Worm (Caenorhabditis elegans) whole organism, L2 larva: ENCODE data around the gene Y43F4A.1.

ENCODE experiments used
- C34F6.9 ChIP-seq: fragments of 150-350 bp; optimal IDR thresholded peaks from 2 replicates; lab custom pipeline; 2014; ENCODE audit warnings: missing biosample characterization, missing genetic modification characterization
- F13H6.1 ChIP-seq: sonication (generic microtip); optimal IDR thresholded peaks from 2 replicates; lab custom pipeline; 2016; ENCODE audit warnings: missing genetic modification characterization, missing compliant biosample characterization
- alr-1 ChIP-seq: fragments of 150-350 bp; optimal IDR thresholded peaks from 2 replicates; lab custom pipeline; 2014; ENCODE audit warnings: missing biosample characterization, missing genetic modification characterization
- blmp-1 ChIP-seq: sonication (generic microtip); optimal IDR thresholded peaks from 2 replicates; lab custom pipeline; 2017; ENCODE audit warnings: missing genetic modification characterization, mild to moderate bottlenecking, missing compliant biosample characterization, antibody characterized with exemption, moderate library complexity; ENCODE audit not compliant: insufficient read depth
- ceh-16 ChIP-seq: fragments of 150-350 bp; optimal IDR thresholded peaks from 2 replicates; lab custom pipeline; 2014; ENCODE audit warnings: missing biosample characterization, missing genetic modification characterization
- crh-2 ChIP-seq: sonication (generic microtip); optimal IDR thresholded peaks from 2 replicates; lab custom pipeline; 2017; ENCODE audit warnings: missing biosample characterization, missing genetic modification characterization
- dmd-4 ChIP-seq: sonication (generic microtip); optimal IDR thresholded peaks from 2 replicates; lab custom pipeline; 2017; ENCODE audit warnings: missing biosample characterization, missing genetic modification characterization
- elt-3 ChIP-seq: sonication (generic microtip); optimal IDR thresholded peaks from 2 replicates; lab custom pipeline; 2017; ENCODE audit warnings: missing biosample characterization, missing genetic modification characterization
- lin-11 ChIP-seq: fragments of 150-350 bp; sonication (generic microtip); optimal IDR thresholded peaks from 2 replicates; lab custom pipeline; 2014; ENCODE audit warnings: missing biosample characterization, missing genetic modification characterization, inconsistent platforms, mixed read lengths
- lsy-2 ChIP-seq, 2 experiments: fragments of 150-350 bp in 1 of 2; sonication (generic microtip) in 1 of 2; optimal IDR thresholded peaks; 2 replicates each; lab custom pipeline; 2014 to 2017; ENCODE audit warnings: missing biosample characterization in 2 of 2, missing genetic modification characterization in 2 of 2
- mab-5 ChIP-seq: fragments of 150-350 bp; optimal IDR thresholded peaks from 2 replicates; lab custom pipeline; 2014; ENCODE audit warnings: missing biosample characterization, missing genetic modification characterization
- nhr-23 ChIP-seq: fragments of 150-350 bp; optimal IDR thresholded peaks from 2 replicates; lab custom pipeline; 2014; ENCODE audit warnings: missing biosample characterization, missing genetic modification reagents, missing genetic modification characterization
- nhr-237 ChIP-seq: fragments of 150-350 bp; optimal IDR thresholded peaks from 2 replicates; lab custom pipeline; 2014; ENCODE audit warnings: missing biosample characterization, missing genetic modification characterization
- nhr-25 ChIP-seq: fragments of 150-350 bp; sonication (generic microtip); optimal IDR thresholded peaks from 3 replicates; lab custom pipeline; 2014; ENCODE audit warnings: missing biosample characterization, missing genetic modification characterization
- sem-4 ChIP-seq: fragments of 150-350 bp; optimal IDR thresholded peaks from 2 replicates; lab custom pipeline; 2014; ENCODE audit warnings: missing biosample characterization, missing genetic modification reagents, missing genetic modification characterization
- skn-1 ChIP-seq: sonication (generic microtip); optimal IDR thresholded peaks from 2 replicates; lab custom pipeline; 2017; ENCODE audit warnings: missing biosample characterization, missing genetic modification characterization
- sma-3 ChIP-seq: sonication (generic microtip); optimal IDR thresholded peaks from 2 replicates; lab custom pipeline; 2016; ENCODE audit warnings: missing genetic modification reagents, missing genetic modification characterization, missing compliant biosample characterization
- sma-9 ChIP-seq, 2 experiments: fragments of 150-350 bp in 1 of 2; sonication (generic microtip) in 1 of 2; optimal IDR thresholded peaks; 2 replicates each; lab custom pipeline; 2014 to 2016; ENCODE audit warnings: missing genetic modification characterization in 2 of 2, mild to moderate bottlenecking in 1 of 2, missing biosample characterization in 1 of 2, missing compliant biosample characterization in 1 of 2, missing genetic modification reagents in 1 of 2, moderate library complexity in 1 of 2
- unc-55 ChIP-seq: fragments of 150-350 bp; sonication (generic microtip); optimal IDR thresholded peaks from 3 replicates; lab custom pipeline; 2014; ENCODE audit warnings: missing biosample characterization, missing genetic modification reagents, missing genetic modification characterization
- ztf-1 ChIP-seq: fragments of 200-800 bp; sonication (Bioruptor generic); conservative IDR thresholded peaks from 2 replicates; pipeline ENCODE4 v1.3.6; 2022; ENCODE audit warnings: missing genetic modification characterization, missing compliant biosample characterization
- ztf-4 ChIP-seq: fragments of 150-350 bp; optimal IDR thresholded peaks from 2 replicates; lab custom pipeline; 2014; ENCODE audit warnings: missing biosample characterization, missing genetic modification characterization

Y43F4A.1 gene

DNA sequence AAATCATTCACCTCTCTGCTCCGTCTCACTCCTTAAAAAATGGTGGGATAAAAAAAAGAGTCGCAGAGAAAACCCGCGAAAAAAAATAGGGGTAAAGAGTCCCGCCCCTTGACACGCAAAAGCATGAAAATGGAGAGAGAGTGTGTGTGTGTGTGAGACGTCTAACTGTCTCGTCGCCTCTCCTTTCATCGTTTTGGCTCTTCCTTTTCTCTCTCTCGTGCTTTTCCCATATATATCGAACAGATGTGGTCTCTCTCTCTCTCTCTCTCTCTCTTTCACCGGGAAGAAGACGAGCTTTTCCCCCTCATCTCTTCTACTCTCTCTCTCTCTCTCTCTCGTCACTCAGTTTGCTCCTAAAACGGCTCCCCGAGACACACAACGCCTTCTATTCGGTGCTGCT lies 52.9 kb downstream of the Y43F4A.1 start (continued):
- TF ChIP-seq skn-1 (tag; lab: Kevin White, UChicago) (peak; percentile 38), dmd-4 (tag; lab: Kevin White, UChicago) (no peak), blmp-1 (tag; lab: Kevin White, UChicago) (no peak), mab-5 (peak; percentile 58), sma-9 (GFP tag; optimal IDR thresholded peaks at IDR 0.05; lab: Kevin White, UChicago) (peak; percentile 85), sma-9 (tag; optimal IDR thresholded peaks at IDR 0.05; lab: Kevin White, UChicago) (no peak), nhr-23 (tag; lab: Kevin White, UChicago) (no peak), lsy-2 (tag; optimal IDR thresholded peaks at IDR 0.05; lab: Kevin White, UChicago) (peak; percentile 4 to 76), sma-3 (GFP tag; lab: Kevin White, UChicago) (no peak), ceh-16 (tag; lab: Kevin White, UChicago) (no peak), ztf-1 (GFP tag; lab: Robert Waterston, UW) (0 out of 2 replicates have a peak, but pooled peaks have one; percentile 74), elt-3 (tag; lab: Kevin White, UChicago) (no peak), alr-1 (tag; lab: Kevin White, UChicago) (no peak), crh-2 (tag; lab: Kevin White, UChicago) (peak; percentile 83), ztf-4 (tag; lab: Kevin White, UChicago) (peak; percentile 17), F13H6.1 (tag; lab: Kevin White, UChicago) (peak; percentile 88), nhr-237 (no peak), sem-4 (tag; lab: Kevin White, UChicago) (peak; percentile 74)

DNA sequence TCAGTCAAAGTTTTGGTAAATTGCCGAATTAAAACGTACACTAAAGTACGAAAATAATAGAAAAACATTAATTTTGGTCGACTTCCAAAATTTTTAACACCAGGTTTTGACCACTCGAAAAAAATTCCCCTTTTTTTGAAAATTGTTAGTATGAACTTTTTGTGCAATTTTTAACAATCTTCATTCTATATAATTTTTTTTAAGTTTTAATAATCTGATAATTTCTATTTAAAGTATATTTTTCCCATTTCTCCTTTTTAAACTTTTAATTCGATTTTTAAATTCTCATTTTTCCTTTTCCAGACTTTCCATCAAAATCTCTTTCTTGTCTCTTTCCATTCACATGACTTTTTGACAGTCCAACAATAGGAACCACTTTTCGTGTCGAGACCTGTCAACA lies 54.1 kb downstream of the Y43F4A.1 start, which contains the start of gene unc-64:
Gene unc-64 (plus strand): TSS at position 301 of the 400 bp plus-strand sequence.
- TF ChIP-seq lin-11 (no peak), nhr-25 (tag; lab: Kevin White, UChicago) (no peak), lsy-2 (tag; optimal IDR thresholded peaks at IDR 0.05; lab: Kevin White, UChicago) (no peak)

DNA sequence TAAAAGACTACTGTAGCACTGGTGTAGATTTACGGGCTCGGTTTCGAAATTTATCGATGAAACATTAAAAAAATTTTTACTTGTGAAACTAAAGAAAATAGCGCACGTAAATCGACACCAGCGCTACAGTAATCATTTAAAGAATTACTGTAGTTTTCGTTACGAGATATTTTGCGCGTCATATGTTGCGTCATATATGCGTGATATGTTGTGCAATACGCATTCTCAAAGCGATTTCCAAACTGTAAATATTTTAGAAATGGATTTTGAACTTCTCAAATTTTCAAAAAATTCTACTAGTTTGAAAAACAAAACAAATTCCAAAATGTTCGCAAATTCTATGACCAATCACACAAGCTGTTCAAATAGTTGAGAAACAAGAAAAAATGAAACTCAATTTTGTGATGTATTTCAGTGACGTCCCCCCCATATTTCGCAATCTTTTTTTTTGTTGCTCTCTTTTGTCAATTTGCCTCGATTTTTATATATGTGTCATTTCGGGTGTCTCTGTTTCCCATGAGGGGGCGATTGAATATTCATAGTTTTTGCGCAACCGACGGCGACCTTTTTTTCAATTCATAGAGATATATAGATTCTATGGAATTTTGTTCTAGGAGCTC lies 55.1 kb downstream of the Y43F4A.1 start:
- TF ChIP-seq crh-2 (tag; lab: Kevin White, UChicago) (no peak), C34F6.9 (tag; lab: Kevin White, UChicago) (peak; percentile 9), unc-55 (GFP tag; lab: Kevin White, UChicago) (peak; percentile 25)
- TF ChIP-seq, all 48 proteins: peak for 2
